Worm (Caenorhabditis elegans) whole organism, early embryonic: ENCODE results near the gene C28H8.3.

Experiments used
- B0310.2 ChIP-seq: sonication (generic microtip); optimal IDR thresholded peaks from 2 replicates; lab custom pipeline; 2016; ENCODE audit warnings: mild to moderate bottlenecking, missing genetic modification characterization, missing compliant biosample characterization
- ama-1 ChIP-seq: fragments of 150-350 bp; optimal IDR thresholded peaks from 2 replicates; lab custom pipeline; 2014
- ceh-13 ChIP-seq: fragments of 200-800 bp; sonication (Bioruptor generic); optimal IDR thresholded peaks from 2 replicates; lab custom pipeline; 2018; ENCODE audit warnings: mild to moderate bottlenecking, missing genetic modification characterization, missing compliant biosample characterization
- ceh-36 ChIP-seq: sonication (generic microtip); optimal IDR thresholded peaks from 2 replicates; lab custom pipeline; 2016; ENCODE audit warnings: missing genetic modification characterization, inconsistent platforms, missing compliant biosample characterization
- pes-1 ChIP-seq: fragments of 200-800 bp; sonication (Bioruptor generic); IDR thresholded peaks from 2 replicates; pipeline ENCODE4 v1.3.6; 2022; ENCODE audit warnings: missing genetic modification reagents, missing genetic modification characterization, missing compliant biosample characterization
- tbx-37 ChIP-seq: fragments of 200-800 bp; sonication (Bioruptor generic); conservative IDR thresholded peaks from 2 replicates; pipeline ENCODE4 v1.3.6; 2022; ENCODE audit warnings: missing genetic modification reagents, missing genetic modification characterization, missing compliant biosample characterization

ce11 chrIII:5886893-5887292, 21.6 kb upstream of the C28H8.3 start, which contains the start of gene C28H8.7:
- TF ChIP-seq ceh-36, result no peak
- no peak for TF ChIP-seq ama-1 (lab: Kevin White, UChicago)
- TF ChIP-seq ceh-13, result no peak
- no peak for TF ChIP-seq tbx-37 (GFP tag; lab: Robert Waterston, UW)
- no peak for TF ChIP-seq pes-1 (GFP tag; lab: Robert Waterston, UW)
- TF ChIP-seq B0310.2 (tag; lab: Kevin White, UChicago), result no peak
